Worm (Caenorhabditis elegans) whole organism, L2 larva: Measurements from ENCODE around the gene col-173.

Experiments used
- fos-1 ChIP-seq: fragments of 150-350 bp; optimal IDR thresholded peaks from 2 replicates; lab custom pipeline; 2014; ENCODE audit warnings: missing biosample characterization, missing genetic modification characterization
- lin-39 ChIP-seq: fragments of 150-350 bp; optimal IDR thresholded peaks from 2 replicates; lab custom pipeline; 2014; ENCODE audit warnings: missing biosample characterization, missing genetic modification reagents, missing genetic modification characterization
- nhr-10 ChIP-seq: sonication (generic microtip); optimal IDR thresholded peaks from 2 replicates; lab custom pipeline; 2017; ENCODE audit warnings: missing biosample characterization, missing genetic modification characterization
- nhr-12 ChIP-seq: fragments of 150-350 bp; optimal IDR thresholded peaks from 2 replicates; lab custom pipeline; 2014; ENCODE audit warnings: missing biosample characterization, missing genetic modification characterization
- nhr-129 ChIP-seq: fragments of 150-350 bp; optimal IDR thresholded peaks from 2 replicates; lab custom pipeline; 2014; ENCODE audit warnings: missing biosample characterization, missing genetic modification characterization
- nhr-237 ChIP-seq: fragments of 150-350 bp; optimal IDR thresholded peaks from 2 replicates; lab custom pipeline; 2014; ENCODE audit warnings: missing biosample characterization, missing genetic modification characterization
- nhr-77 ChIP-seq: fragments of 150-350 bp; optimal IDR thresholded peaks from 2 replicates; lab custom pipeline; 2014; ENCODE audit warnings: missing biosample characterization, missing genetic modification characterization
- skn-1 ChIP-seq: sonication (generic microtip); optimal IDR thresholded peaks from 2 replicates; lab custom pipeline; 2017; ENCODE audit warnings: missing biosample characterization, missing genetic modification characterization
- zag-1 ChIP-seq: fragments of 150-350 bp; optimal IDR thresholded peaks from 2 replicates; lab custom pipeline; 2014; ENCODE audit warnings: missing biosample characterization, missing genetic modification characterization
- ztf-4 ChIP-seq: fragments of 150-350 bp; optimal IDR thresholded peaks from 2 replicates; lab custom pipeline; 2014; ENCODE audit warnings: missing biosample characterization, missing genetic modification characterization

ce11 chrX:6893074-6893473 is 15.7 kb upstream of the col-173 start:
- TF ChIP-seq lin-39 (tag; lab: Kevin White, UChicago) (no peak), fos-1 (no peak), nhr-129 (tag; lab: Kevin White, UChicago) (no peak), skn-1 (no peak), nhr-10 (tag; lab: Kevin White, UChicago) (no peak), zag-1 (no peak), ztf-4 (tag; lab: Kevin White, UChicago) (no peak), nhr-77 (tag; lab: Kevin White, UChicago) (no peak), nhr-237 (no peak), nhr-12 (tag; lab: Kevin White, UChicago) (no peak)
